Fruit fly (Drosophila melanogaster): ENCODE measurements around the gene Lamtor5.
A peak's percentile ranks its signal among the peaks of the same experiment; 100 is the strongest.

dm6 chrX:1901605-1902136, 42.9 kb upstream of the Lamtor5 start, which contains the start of gene Ldaf1:
- no peak for TF ChIP-seq CG33017 (tag; optimal IDR thresholded peaks at IDR 0.05)
- TF ChIP-seq kay (GFP tag; ENCODE audit: borderline replicate concordance) = no peak
- no peak for TF ChIP-seq cnc (optimal IDR thresholded peaks at IDR 0.05)
- no peak for TF ChIP-seq tj (GFP tag; optimal IDR thresholded peaks at IDR 0.05)
- TF ChIP-seq toe (GFP tag; optimal IDR thresholded peaks at IDR 0.05) = no peak
- TF ChIP-seq CG7101 (tag; optimal IDR thresholded peaks at IDR 0.05) = peak; percentile 28
- peak; percentile 9 for TF ChIP-seq ovo (GFP tag; optimal IDR thresholded peaks at IDR 0.05)
- TF ChIP-seq pad (GFP tag; optimal IDR thresholded peaks at IDR 0.05) = no peak
- TF ChIP-seq CG12768 (GFP tag; optimal IDR thresholded peaks at IDR 0.05) = no peak
- no peak for TF ChIP-seq Mnt (GFP tag; optimal IDR thresholded peaks at IDR 0.05)
- TF ChIP-seq cic (GFP tag; optimal IDR thresholded peaks at IDR 0.05) = no peak
- no peak for TF ChIP-seq bab1 (GFP tag; optimal IDR thresholded peaks at IDR 0.05)
- TF ChIP-seq Crg-1 (GFP tag; optimal IDR thresholded peaks at IDR 0.05) = no peak
